Fruit fly (Drosophila melanogaster) whole organism: ENCODE measurements around the gene Dnaaf5.

Source experiments
- CG8478 ChIP-seq: fragments of >200 bp; optimal IDR thresholded peaks from 2 replicates; lab custom pipeline; 2018; ENCODE audit warnings: inconsistent platforms
- Dll ChIP-seq: fragments of >200 bp; optimal IDR thresholded peaks from 2 replicates; lab custom pipeline; 2017
- EcR ChIP-seq, 2 experiments: fragments of >200 bp; optimal IDR thresholded peaks; 2 replicates each; lab custom pipeline; 2017; ENCODE audit warnings: missing biosample characterization in 2 of 2, missing genetic modification characterization in 2 of 2, missing genetic modification reagents in 2 of 2
- pan ChIP-seq: fragments of >200 bp; optimal IDR thresholded peaks from 2 replicates; lab custom pipeline; 2017
- psq ChIP-seq: fragments of >200 bp; optimal IDR thresholded peaks from 2 replicates; lab custom pipeline; 2017
- usp ChIP-seq: fragments of >200 bp; optimal IDR thresholded peaks from 2 replicates; lab custom pipeline; 2017; ENCODE audit warnings: missing biosample characterization, missing genetic modification characterization, mixed read lengths

- TF ChIP-seq EcR (GFP tag; optimal IDR thresholded peaks at IDR 0.05; lab: Kevin White, UChicago) (no peak), CG8478 (lab: Kevin White, UChicago) (no peak), usp (GFP tag; lab: Kevin White, UChicago) (no peak), pan (no peak), psq (lab: Kevin White, UChicago) (no peak), Dll (lab: Kevin White, UChicago) (no peak)
These were observed 37.0 kb upstream of the Dnaaf5 start for dm6 chr3R:14398620-14399019.
